Worm (Caenorhabditis elegans): ENCODE data around the gene srw-82.

The srw-82 gene

ce11 chrV:18424471-18424870, 7.1 kb upstream of the srw-82 start, which contains the start of gene ZK262.4:
ZK262.4 (minus strand) TSS chrV:18424571.
- TF ChIP-seq sdc-2 (tag; optimal IDR thresholded peaks at IDR 0.05) (no peak), npax-4 (tag; optimal IDR thresholded peaks at IDR 0.05) (no peak), ztf-16 (tag; optimal IDR thresholded peaks at IDR 0.05) (no peak), ceh-14 (tag; optimal IDR thresholded peaks at IDR 0.05) (no peak), pag-3 (tag; optimal IDR thresholded peaks at IDR 0.05; ENCODE audit: borderline replicate concordance) (no peak), eyg-1 (tag; optimal IDR thresholded peaks at IDR 0.05) (no peak), nhr-11 (tag; optimal IDR thresholded peaks at IDR 0.05) (no peak), unc-86 (tag; optimal IDR thresholded peaks at IDR 0.05) (no peak), hlh-8 (tag; optimal IDR thresholded peaks at IDR 0.05) (no peak), C08G9.2 (tag; optimal IDR thresholded peaks at IDR 0.05) (no peak), ceh-9 (tag; optimal IDR thresholded peaks at IDR 0.05) (no peak)

- TF ChIP-seq C08G9.2 (tag; optimal IDR thresholded peaks at IDR 0.05) (no peak), sdc-2 (tag; optimal IDR thresholded peaks at IDR 0.05) (no peak), ttx-3 (tag; optimal IDR thresholded peaks at IDR 0.05) (no peak)
These were observed 6.0 kb upstream of the srw-82 start, which contains the start of gene ZK262.19 for ce11 chrV:18425544-18425943. ZK262.19 (minus strand) TSS chrV:18425644.

ce11 chrV:18426280-18426679, 5.3 kb upstream of the srw-82 start, which contains the start of gene srw-83:
srw-83 (plus strand) TSS chrV:18426580.
- TF ChIP-seq ceh-30 (tag; optimal IDR thresholded peaks at IDR 0.05): no peak

ce11 chrV:18430826-18431225, 724 bp upstream of the srw-82 start:
- no peak for TF ChIP-seq unc-3 (GFP tag; conservative IDR thresholded peaks at IDR 0.05)
- no peak for TF ChIP-seq unc-3 (tag; optimal IDR thresholded peaks at IDR 0.05)
- no peak for TF ChIP-seq tbx-7 (tag; optimal IDR thresholded peaks at IDR 0.05)
- TF ChIP-seq elt-2 (tag; optimal IDR thresholded peaks at IDR 0.05): no peak
- no peak for TF ChIP-seq syd-9 (tag; optimal IDR thresholded peaks at IDR 0.05)
- no peak for TF ChIP-seq C38D4.7 (GFP tag; optimal IDR thresholded peaks at IDR 0.05)
- no peak for TF ChIP-seq mec-3 (tag; optimal IDR thresholded peaks at IDR 0.05; ENCODE audit: borderline replicate concordance)
- no peak for TF ChIP-seq rnt-1 (tag; optimal IDR thresholded peaks at IDR 0.05)
- no peak for TF ChIP-seq elt-4 (tag; optimal IDR thresholded peaks at IDR 0.05)
- TF ChIP-seq nhr-11 (tag; optimal IDR thresholded peaks at IDR 0.05): no peak
- TF ChIP-seq ahr-1 (tag; optimal IDR thresholded peaks at IDR 0.05): no peak
- TF ChIP-seq odd-2 (tag; optimal IDR thresholded peaks at IDR 0.05): no peak
- TF ChIP-seq unc-42 (tag; optimal IDR thresholded peaks at IDR 0.05): no peak
- no peak for TF ChIP-seq che-1 (tag; optimal IDR thresholded peaks at IDR 0.05)
- TF ChIP-seq gmeb-2 (tag; optimal IDR thresholded peaks at IDR 0.05): no peak
- no peak for TF ChIP-seq pros-1 (tag; optimal IDR thresholded peaks at IDR 0.05)
- no peak for TF ChIP-seq hlh-30 (tag; optimal IDR thresholded peaks at IDR 0.05; ENCODE audit: insufficient read depth)
- TF ChIP-seq hlh-15 (tag; optimal IDR thresholded peaks at IDR 0.05): no peak
- TF ChIP-seq sox-4 (tag; optimal IDR thresholded peaks at IDR 0.05): no peak
- no peak for TF ChIP-seq sdc-2 (tag; optimal IDR thresholded peaks at IDR 0.05)
- TF ChIP-seq F13H6.1 (tag; optimal IDR thresholded peaks at IDR 0.05): no peak

ce11 chrV:18434961-18435360, 3.4 kb downstream of the srw-82 start, which contains the start of gene ZK262.20:
ZK262.20 (minus strand) TSS chrV:18435061.
- TF ChIP-seq che-1 (tag; optimal IDR thresholded peaks at IDR 0.05) (no peak), C38D4.7 (GFP tag; optimal IDR thresholded peaks at IDR 0.05) (no peak), sox-4 (tag; optimal IDR thresholded peaks at IDR 0.05) (no peak), tbx-2 (tag; optimal IDR thresholded peaks at IDR 0.05) (no peak), elt-4 (tag; optimal IDR thresholded peaks at IDR 0.05) (no peak), nfya-1 (tag; optimal IDR thresholded peaks at IDR 0.05) (no peak), ceh-18 (tag; optimal IDR thresholded peaks at IDR 0.05) (no peak), F13H6.1 (tag; optimal IDR thresholded peaks at IDR 0.05) (no peak), C08G9.2 (tag; optimal IDR thresholded peaks at IDR 0.05) (no peak), nhr-11 (tag; optimal IDR thresholded peaks at IDR 0.05) (no peak), ztf-16 (tag; optimal IDR thresholded peaks at IDR 0.05) (no peak), hlh-13 (GFP tag; optimal IDR thresholded peaks at IDR 0.05) (no peak), dve-1 (tag; optimal IDR thresholded peaks at IDR 0.05) (no peak), hlh-8 (tag; optimal IDR thresholded peaks at IDR 0.05) (no peak)
